Fruit fly (Drosophila melanogaster) whole organism, embryonic: ENCODE measurements around the gene CG17139.

Source experiments
- Atf3 ChIP-seq: fragments of 200-800 bp; sonication (Bioruptor generic); optimal IDR thresholded peaks from 3 replicates; lab custom pipeline; 2016; ENCODE audit warnings: missing biosample characterization, missing genetic modification characterization
- C15 ChIP-seq: fragments of 200-800 bp; sonication (Bioruptor generic); IDR thresholded peaks from 3 replicates; pipeline ENCODE4 v1.3.6; 2022; ENCODE audit warnings: missing biosample characterization, missing genetic modification characterization
- CG10654 ChIP-seq: fragments of 200-800 bp; sonication (Bioruptor generic); optimal IDR thresholded peaks from 2 replicates; lab custom pipeline; 2016; ENCODE audit warnings: missing biosample characterization, missing genetic modification characterization
- CG15269 ChIP-seq: fragments of 200-800 bp; sonication (Bioruptor generic); optimal IDR thresholded peaks from 2 replicates; lab custom pipeline; 2018; ENCODE audit warnings: missing biosample characterization, mild to moderate bottlenecking, missing genetic modification characterization, moderate library complexity
- CG1529 ChIP-seq: fragments of 200-800 bp; sonication (Bioruptor generic); optimal IDR thresholded peaks from 3 replicates; lab custom pipeline; 2018; ENCODE audit warnings: missing biosample characterization, missing genetic modification characterization
- CG1602 ChIP-seq: fragments of 200-800 bp; sonication (Bioruptor generic); optimal IDR thresholded peaks from 3 replicates; lab custom pipeline; 2016; ENCODE audit warnings: missing biosample characterization, missing genetic modification characterization
- CG17359 ChIP-seq: fragments of 200-800 bp; sonication (Bioruptor generic); optimal IDR thresholded peaks from 3 replicates; lab custom pipeline; 2018; ENCODE audit warnings: missing biosample characterization, mild to moderate bottlenecking, missing genetic modification characterization, moderate library complexity
- CG18619 ChIP-seq: fragments of 200-800 bp; sonication (Bioruptor generic); optimal IDR thresholded peaks from 3 replicates; lab custom pipeline; 2017; ENCODE audit warnings: missing biosample characterization, mild to moderate bottlenecking, missing genetic modification characterization
- CG2202 ChIP-seq: fragments of 200-800 bp; sonication (Bioruptor generic); optimal IDR thresholded peaks from 2 replicates; lab custom pipeline; 2018; ENCODE audit warnings: missing biosample characterization, mild to moderate bottlenecking, missing genetic modification characterization
- CG30403 ChIP-seq: fragments of 200-800 bp; sonication (Bioruptor generic); optimal IDR thresholded peaks from 3 replicates; lab custom pipeline; 2016; ENCODE audit warnings: missing biosample characterization, missing genetic modification characterization
- CG3163 ChIP-seq: fragments of 200-800 bp; sonication (Bioruptor generic); optimal IDR thresholded peaks from 3 replicates; lab custom pipeline; 2016; ENCODE audit warnings: missing biosample characterization, missing genetic modification characterization
- CG3407 ChIP-seq: fragments of 200-800 bp; sonication (Bioruptor generic); optimal IDR thresholded peaks from 2 replicates; lab custom pipeline; 2018; ENCODE audit warnings: missing biosample characterization, mild to moderate bottlenecking, missing genetic modification characterization
- CG8388 ChIP-seq: fragments of 200-800 bp; sonication (Bioruptor generic); optimal IDR thresholded peaks from 2 replicates; lab custom pipeline; 2019; ENCODE audit warnings: missing biosample characterization, mild to moderate bottlenecking, missing genetic modification characterization, moderate library complexity
- CG9797 ChIP-seq: fragments of 200-800 bp; sonication (Bioruptor generic); optimal IDR thresholded peaks from 3 replicates; lab custom pipeline; 2018; ENCODE audit warnings: missing biosample characterization, mild to moderate bottlenecking, missing genetic modification characterization
- CG9817 ChIP-seq: fragments of 200-800 bp; sonication (Bioruptor generic); optimal IDR thresholded peaks from 2 replicates; lab custom pipeline; 2018; ENCODE audit warnings: missing biosample characterization, mild to moderate bottlenecking, missing genetic modification characterization, moderate library complexity
- Dek ChIP-seq: fragments of 200-800 bp; sonication (Bioruptor generic); optimal IDR thresholded peaks from 3 replicates; lab custom pipeline; 2019; ENCODE audit warnings: missing biosample characterization, mild to moderate bottlenecking, missing genetic modification characterization, moderate library complexity
- Dp ChIP-seq: fragments of 200-800 bp; sonication (Bioruptor generic); optimal IDR thresholded peaks from 2 replicates; lab custom pipeline; 2018; ENCODE audit warnings: missing biosample characterization, mild to moderate bottlenecking, missing genetic modification characterization, moderate library complexity
- Dref ChIP-seq: fragments of 200-800 bp; sonication (Bioruptor generic); IDR thresholded peaks from 2 replicates; pipeline ENCODE4 v1.3.6; 2022; ENCODE audit warnings: missing biosample characterization, missing genetic modification characterization
- E2f1 ChIP-seq: fragments of 200-800 bp; sonication (Bioruptor generic); IDR thresholded peaks from 2 replicates; pipeline ENCODE4 v1.3.6; 2022; ENCODE audit warnings: missing biosample characterization, missing genetic modification characterization
- Gsc ChIP-seq: fragments of 200-800 bp; sonication (Bioruptor generic); IDR thresholded peaks from 2 replicates; pipeline ENCODE4 v1.3.6; 2022; ENCODE audit warnings: missing biosample characterization, missing genetic modification characterization
- Hmr ChIP-seq: fragments of 200-800 bp; sonication (Bioruptor generic); optimal IDR thresholded peaks from 3 replicates; lab custom pipeline; 2017; ENCODE audit warnings: mild to moderate bottlenecking, missing biosample characterization, missing genetic modification reagents, missing genetic modification characterization
- Myb ChIP-seq: fragments of 200-800 bp; sonication (Bioruptor generic); optimal IDR thresholded peaks from 2 replicates; lab custom pipeline; 2016; ENCODE audit warnings: missing biosample characterization, missing genetic modification characterization
- Rfx ChIP-seq: fragments of 200-800 bp; sonication (Bioruptor generic); IDR thresholded peaks from 2 replicates; pipeline ENCODE4 v1.3.6; 2022; ENCODE audit warnings: missing biosample characterization, missing genetic modification characterization
- Sox100B ChIP-seq: fragments of 200-800 bp; sonication (Bioruptor generic); optimal IDR thresholded peaks from 3 replicates; lab custom pipeline; 2018; ENCODE audit warnings: missing biosample characterization, mild to moderate bottlenecking, missing genetic modification characterization
- Sry-β ChIP-seq: fragments of 200-800 bp; sonication (Bioruptor generic); optimal IDR thresholded peaks from 2 replicates; lab custom pipeline; 2018; ENCODE audit warnings: missing biosample characterization, mild to moderate bottlenecking, missing genetic modification characterization, moderate library complexity
- Ssrp ChIP-seq: fragments of 200-800 bp; sonication (Bioruptor generic); optimal IDR thresholded peaks from 2 replicates; lab custom pipeline; 2018; ENCODE audit warnings: missing biosample characterization, mild to moderate bottlenecking, missing genetic modification characterization, moderate library complexity
- Taf1 ChIP-seq: fragments of 200-800 bp; sonication (Bioruptor generic); IDR thresholded peaks from 2 replicates; pipeline ENCODE4 v1.3.6; 2022; ENCODE audit warnings: missing biosample characterization, missing genetic modification characterization
- Vsx1 ChIP-seq: fragments of 200-800 bp; sonication (Bioruptor generic); optimal IDR thresholded peaks from 2 replicates; lab custom pipeline; 2017; ENCODE audit warnings: missing biosample characterization, mild to moderate bottlenecking, missing genetic modification characterization, missing genetic modification reagents
- Xrp1 ChIP-seq: fragments of 200-800 bp; sonication (Bioruptor generic); IDR thresholded peaks from 2 replicates; pipeline ENCODE4 v1.3.6; 2022; ENCODE audit warnings: missing biosample characterization, missing genetic modification characterization
- ase ChIP-seq: fragments of 200-800 bp; sonication (Bioruptor generic); IDR thresholded peaks from 3 replicates; pipeline ENCODE4 v1.3.6; 2022; ENCODE audit warnings: missing biosample characterization, missing genetic modification characterization
- az2 ChIP-seq: fragments of 200-800 bp; sonication (Bioruptor generic); optimal IDR thresholded peaks from 3 replicates; lab custom pipeline; 2016; ENCODE audit warnings: missing biosample characterization, missing genetic modification characterization
- cad ChIP-seq: fragments of >200 bp; optimal IDR thresholded peaks from 2 replicates; lab custom pipeline; 2017; ENCODE audit warnings: missing biosample characterization, missing genetic modification characterization
- cato ChIP-seq: fragments of 200-800 bp; sonication (Bioruptor generic); optimal IDR thresholded peaks from 2 replicates; lab custom pipeline; 2016; ENCODE audit warnings: missing biosample characterization, missing genetic modification characterization, borderline replicate concordance
- caup ChIP-seq: fragments of 200-800 bp; sonication (Bioruptor generic); optimal IDR thresholded peaks from 3 replicates; lab custom pipeline; 2017; ENCODE audit warnings: missing biosample characterization, mild to moderate bottlenecking, missing genetic modification characterization, moderate library complexity; ENCODE audit not compliant: severe bottlenecking
- chn ChIP-seq: fragments of 200-800 bp; sonication (Bioruptor generic); optimal IDR thresholded peaks from 2 replicates; lab custom pipeline; 2016; ENCODE audit warnings: missing biosample characterization, missing genetic modification characterization
- crol ChIP-seq: fragments of 200-800 bp; sonication (Bioruptor generic); IDR thresholded peaks from 2 replicates; pipeline ENCODE4 v1.3.6; 2022; ENCODE audit warnings: missing biosample characterization, missing genetic modification characterization
- eyg ChIP-seq: fragments of 200-800 bp; sonication (Bioruptor generic); optimal IDR thresholded peaks from 3 replicates; lab custom pipeline; 2016; ENCODE audit warnings: missing biosample characterization, missing genetic modification characterization
- fru ChIP-seq: fragments of >200 bp; optimal IDR thresholded peaks from 2 replicates; lab custom pipeline; 2017
- knrl ChIP-seq: fragments of 200-800 bp; sonication (Bioruptor generic); IDR thresholded peaks from 3 replicates; pipeline ENCODE4 v1.3.6; 2022; ENCODE audit warnings: missing biosample characterization, missing genetic modification characterization; ENCODE audit not compliant: partially characterized antibody
- lab ChIP-seq: fragments of 200-800 bp; sonication (Bioruptor generic); optimal IDR thresholded peaks from 3 replicates; lab custom pipeline; 2017; ENCODE audit warnings: missing biosample characterization, missing genetic modification characterization, mild to moderate bottlenecking, moderate library complexity, missing genetic modification reagents
- lbe ChIP-seq: fragments of 200-800 bp; sonication (Bioruptor generic); optimal IDR thresholded peaks from 2 replicates; lab custom pipeline; 2016; ENCODE audit warnings: missing biosample characterization, mild to moderate bottlenecking, missing genetic modification characterization
- lmd ChIP-seq: fragments of 200-800 bp; sonication (Bioruptor generic); IDR thresholded peaks from 2 replicates; pipeline ENCODE4 v1.3.6; 2022; ENCODE audit warnings: missing biosample characterization, missing genetic modification characterization
- mirr ChIP-seq: fragments of 200-800 bp; sonication (Bioruptor generic); optimal IDR thresholded peaks from 3 replicates; lab custom pipeline; 2018; ENCODE audit warnings: missing biosample characterization, mild to moderate bottlenecking, missing genetic modification characterization
- nmo ChIP-seq: fragments of 200-800 bp; sonication (Bioruptor generic); optimal IDR thresholded peaks from 2 replicates; lab custom pipeline; 2018; ENCODE audit warnings: missing biosample characterization, mild to moderate bottlenecking, missing genetic modification characterization, moderate library complexity
- oc ChIP-seq: fragments of 200-800 bp; sonication (Bioruptor generic); optimal IDR thresholded peaks from 2 replicates; lab custom pipeline; 2018; ENCODE audit warnings: missing biosample characterization, mild to moderate bottlenecking, missing genetic modification characterization, moderate library complexity
- prd ChIP-seq, 3 experiments: fragments of >200 bp in 2 of 3; fragments of 200-800 bp in 1 of 3; sonication (Bioruptor generic) in 1 of 3; optimal IDR thresholded peaks in 2 of 3; IDR thresholded peaks in 1 of 3; 2 replicates in 2 of 3; 3 replicates in 1 of 3; pipeline versions ENCODE4 v1.3.6 to Lab custom; 2017 to 2022; ENCODE audit warnings: missing biosample characterization in 1 of 3, missing genetic modification characterization in 1 of 3
- psq ChIP-seq: fragments of 200-800 bp; sonication (Bioruptor generic); optimal IDR thresholded peaks from 2 replicates; lab custom pipeline; 2017; ENCODE audit warnings: missing biosample characterization, missing genetic modification characterization
- ranshi ChIP-seq: fragments of 200-800 bp; sonication (Bioruptor generic); IDR thresholded peaks from 2 replicates; pipeline ENCODE4 v1.3.6; 2022; ENCODE audit warnings: missing biosample characterization, missing genetic modification characterization

Gene CG17139

DNA sequence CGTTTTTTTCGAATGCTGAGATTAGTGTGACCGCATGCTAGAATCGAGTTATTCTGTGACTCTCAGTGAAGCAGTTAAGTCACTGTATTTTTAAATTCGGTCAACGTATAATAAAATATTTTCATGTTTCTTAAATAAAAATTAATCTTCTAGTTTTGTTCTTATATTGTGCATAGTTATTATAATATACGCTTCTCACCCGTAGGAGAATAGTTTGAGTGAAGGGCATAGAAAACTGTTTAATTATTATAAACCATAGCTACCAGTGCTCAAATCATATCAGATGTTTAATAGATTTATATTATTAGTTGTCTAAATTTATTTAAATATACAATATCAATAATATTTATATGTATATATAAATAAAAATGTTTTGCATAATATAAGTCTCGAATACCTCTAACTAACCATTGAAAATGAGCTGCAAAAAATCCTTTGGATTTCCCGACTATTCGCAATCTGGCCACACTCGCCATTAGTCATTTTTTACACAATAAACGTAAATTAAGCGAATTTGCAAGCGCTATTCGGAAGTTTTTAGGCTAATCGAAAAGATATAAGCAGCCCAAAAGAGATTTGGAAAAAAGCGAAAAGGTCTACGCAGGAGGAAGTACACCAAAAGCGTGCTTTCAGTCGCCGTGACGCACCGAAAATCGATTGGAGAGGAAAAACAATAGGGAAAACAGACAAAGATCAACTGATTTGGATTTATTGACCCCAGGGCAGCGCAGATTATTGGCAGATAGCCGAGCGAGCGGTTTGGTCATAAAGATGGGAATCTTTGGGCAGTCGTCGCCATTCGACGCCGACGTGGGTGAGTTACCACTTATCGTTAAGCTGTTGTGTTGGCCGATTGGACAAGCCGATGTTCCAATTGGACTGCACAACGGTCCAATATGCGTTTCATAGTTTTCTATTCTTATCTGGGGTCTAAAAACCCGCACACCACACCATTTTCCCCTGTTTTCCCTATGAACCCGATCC is 12.9 kb upstream of the CG17139 start, which contains the start of the genes aurB and Stam (continued):
- TF ChIP-seq ase (GFP tag; lab: Robert Waterston, UW) (0 out of 3 replicates have a peak, but pooled peaks have one; percentile 25), knrl (GFP tag; lab: Robert Waterston, UW) (no peak), CG9797 (GFP tag; lab: Kevin White, UChicago) (peak; percentile 48), nmo (GFP tag; lab: Kevin White, UChicago) (peak; percentile 70), prd (optimal IDR thresholded peaks at IDR 0.05; lab: Kevin White, UChicago) (no peak), prd (GFP tag; IDR thresholded peaks at IDR 0.05; lab: Robert Waterston, UW) (peak; percentile 61), lmd (GFP tag; lab: Robert Waterston, UW) (peak; percentile 26), caup (peak; percentile 13), Taf1 (no peak), Atf3 (GFP tag; lab: Kevin White, UChicago) (no peak), Dek (tag; lab: Kevin White, UChicago) (peak; percentile 57), az2 (peak; percentile 12), Ssrp (tag; lab: Kevin White, UChicago) (peak; percentile 64), C15 (no peak), ranshi (GFP tag; lab: Robert Waterston, UW) (peak; percentile 44; the same call in 1 of the 2 replicates), psq (GFP tag; lab: Kevin White, UChicago) (peak; percentile 26), chn (GFP tag; lab: Kevin White, UChicago) (no peak), CG3163 (GFP tag; lab: Kevin White, UChicago) (no peak), Hmr (GFP tag; lab: Kevin White, UChicago) (peak; percentile 55), Sox100B (GFP tag; lab: Kevin White, UChicago) (peak; percentile 65), Myb (GFP tag; lab: Kevin White, UChicago) (peak; percentile 86), oc (tag; lab: Kevin White, UChicago) (peak; percentile 42), CG8388 (peak; percentile 72), CG2202 (tag; lab: Kevin White, UChicago) (peak; percentile 5), CG9817 (tag; lab: Kevin White, UChicago) (peak; percentile 60), CG10654 (GFP tag; lab: Kevin White, UChicago) (peak; percentile 22), CG3407 (peak; percentile 10), CG18619 (GFP tag; lab: Kevin White, UChicago) (peak; percentile 40), Gsc (GFP tag; lab: Robert Waterston, UW) (no peak), Dp (GFP tag; lab: Kevin White, UChicago) (peak; percentile 81), cato (GFP tag; lab: Kevin White, UChicago) (peak; percentile 54), CG30403 (GFP tag; lab: Kevin White, UChicago) (peak; percentile 57), crol (GFP tag; lab: Robert Waterston, UW) (no peak), eyg (no peak), fru (lab: Kevin White, UChicago) (no peak), Xrp1 (GFP tag; lab: Robert Waterston, UW) (peak; percentile 64; the same call in 1 of the 2 replicates), CG17359 (tag; lab: Kevin White, UChicago) (peak; percentile 51), lbe (GFP tag; lab: Kevin White, UChicago) (peak; percentile 8), lab (GFP tag; lab: Kevin White, UChicago) (peak; percentile 62), CG15269 (tag; lab: Kevin White, UChicago) (peak; percentile 71), cad (GFP tag; lab: Kevin White, UChicago) (no peak), mirr (GFP tag; lab: Kevin White, UChicago) (no peak), Sry-β (peak; percentile 12), CG1602 (GFP tag; lab: Kevin White, UChicago) (peak; percentile 46), Rfx (GFP tag; lab: Robert Waterston, UW) (0 out of 2 replicates have a peak, but pooled peaks have one; percentile 43), CG1529 (GFP tag; lab: Kevin White, UChicago) (peak; percentile 8), Vsx1 (no peak), E2f1 (GFP tag; lab: Robert Waterston, UW) (no peak), Dref (no peak)
